Fruit fly (Drosophila melanogaster) whole organism, wandering third instar larva: ENCODE data around the gene Osi24.

Experiments
- Dif ChIP-seq: fragments of 200-275, 200-300 bp; sonication (Bioruptor generic); optimal IDR thresholded peaks from 2 replicates; lab custom pipeline; 2018; ENCODE audit warnings: missing biosample characterization, missing genetic modification characterization; ENCODE audit not compliant: partially characterized antibody
- GATAd ChIP-seq: sonication (Bioruptor generic); optimal IDR thresholded peaks from 2 replicates; lab custom pipeline; 2016; ENCODE audit warnings: missing biosample characterization, missing genetic modification characterization
- Hnf4 ChIP-seq: fragments of 200-800 bp; sonication (Bioruptor generic); optimal IDR thresholded peaks from 2 replicates; lab custom pipeline; 2016; ENCODE audit warnings: missing biosample characterization, mild to moderate bottlenecking, missing genetic modification characterization
- Rel ChIP-seq, 2 experiments: fragments of 200-800 bp; sonication (Bioruptor generic) in 1 of 2; optimal IDR thresholded peaks; 2 replicates in 1 of 2; 3 replicates in 1 of 2; lab custom pipeline; 2016 to 2019; ENCODE audit warnings: mild to moderate bottlenecking in 2 of 2, missing biosample characterization in 2 of 2, missing genetic modification characterization in 2 of 2, moderate library complexity in 1 of 2
- pan ChIP-seq: fragments of >200 bp; optimal IDR thresholded peaks from 2 replicates; lab custom pipeline; 2017
- psq ChIP-seq: fragments of 200-800 bp; sonication (Bioruptor generic); optimal IDR thresholded peaks from 3 replicates; lab custom pipeline; 2017; ENCODE audit warnings: missing biosample characterization, mild to moderate bottlenecking, missing genetic modification characterization, moderate library complexity
- sv ChIP-seq: fragments of 200-800 bp; sonication (Bioruptor generic); optimal IDR thresholded peaks from 3 replicates; lab custom pipeline; 2016; ENCODE audit warnings: missing biosample characterization, missing genetic modification characterization
- usp ChIP-seq: fragments of >200 bp; optimal IDR thresholded peaks from 2 replicates; lab custom pipeline; 2017; ENCODE audit warnings: missing biosample characterization, missing genetic modification characterization

dm6 chr3R:6226997-6227562 is 28.5 kb downstream of the Osi24 start, which contains the start of gene Osi5:
- TF ChIP-seq usp (GFP tag; lab: Kevin White, UChicago) (no peak), Hnf4 (GFP tag; lab: Kevin White, UChicago) (no peak), sv (GFP tag; lab: Kevin White, UChicago) (no peak), Dif (GFP tag; lab: Kevin White, UChicago) (no peak), pan (lab: Kevin White, UChicago) (no peak), psq (GFP tag; lab: Kevin White, UChicago) (no peak), Rel (GFP tag; optimal IDR thresholded peaks at IDR 0.05; lab: Kevin White, UChicago) (no peak), Rel (tag; optimal IDR thresholded peaks at IDR 0.05; lab: Kevin White, UChicago) (no peak), GATAd (no peak)
